Worm (Caenorhabditis elegans) whole organism, L1 larva: ENCODE results near the gene srsx-15.

Source experiments
- skn-1 ChIP-seq: fragments of 150-350 bp; optimal IDR thresholded peaks from 2 replicates; lab custom pipeline; 2014; ENCODE audit warnings: missing biosample characterization, missing genetic modification characterization
- snu-23 ChIP-seq: sonication (generic microtip); optimal IDR thresholded peaks from 2 replicates; lab custom pipeline; 2016; ENCODE audit warnings: missing genetic modification characterization, missing compliant biosample characterization

DNA sequence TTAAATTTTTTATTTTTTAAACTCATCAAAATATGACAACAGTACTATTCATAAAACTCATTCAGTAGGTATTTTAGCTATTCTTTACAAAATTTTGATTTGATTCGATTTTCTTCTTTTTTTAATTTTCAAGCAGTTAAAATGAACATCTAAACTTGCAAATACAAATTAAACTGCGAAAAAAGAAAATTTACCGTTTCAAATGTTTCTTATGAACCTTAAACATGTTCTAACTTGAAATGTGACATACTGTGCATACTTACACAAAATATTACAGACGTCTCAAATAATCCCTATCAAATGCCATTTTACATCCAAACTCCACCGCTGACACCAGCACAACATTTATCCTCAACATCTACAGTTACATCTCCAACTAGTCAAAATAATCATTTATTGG lies 39.2 kb downstream of the srsx-15 start, which contains the start of gene fkh-7:
- TF ChIP-seq snu-23 (GFP tag; lab: Kevin White, UChicago) (no peak), skn-1 (tag; lab: Kevin White, UChicago) (no peak)
